Fruit fly (Drosophila melanogaster): ENCODE measurements around the gene CG43400.

DNA sequence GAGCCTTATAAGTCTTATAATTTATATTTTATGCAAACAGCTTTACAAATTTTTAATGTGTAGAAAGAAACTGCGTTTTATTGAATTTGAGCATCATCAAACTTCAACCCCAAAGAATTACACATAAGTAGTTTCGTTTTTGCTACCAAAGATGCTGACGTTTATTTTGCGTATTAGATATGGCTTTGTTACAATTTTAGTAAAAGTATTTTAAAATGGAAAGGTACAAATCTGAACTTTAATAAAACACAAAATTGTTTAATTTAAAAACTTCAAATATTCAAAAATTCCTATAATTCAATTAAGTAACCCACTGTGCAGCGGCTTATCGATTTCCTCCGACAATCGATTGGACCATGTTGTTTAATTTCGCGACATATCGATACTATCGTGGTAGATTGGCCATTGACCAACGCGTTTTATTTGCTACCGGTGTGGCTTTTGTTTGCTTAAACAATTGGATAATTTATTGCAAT lies 26.4 kb upstream of the CG43400 start, which contains the start of gene prg:
- TF ChIP-seq psq (optimal IDR thresholded peaks at IDR 0.05), result no peak
- no peak for TF ChIP-seq Dll (optimal IDR thresholded peaks at IDR 0.05)
- no peak for TF ChIP-seq pan (optimal IDR thresholded peaks at IDR 0.05)
- no peak for TF ChIP-seq CG8478 (optimal IDR thresholded peaks at IDR 0.05)
- TF ChIP-seq EcR (GFP tag; optimal IDR thresholded peaks at IDR 0.05), result no peak
- TF ChIP-seq usp (GFP tag; optimal IDR thresholded peaks at IDR 0.05), result no peak
